Fruit fly (Drosophila melanogaster) whole organism, embryonic: ENCODE results near the gene Lcp65Ad.

Source experiments
- Ada2b ChIP-seq: fragments of 200-800 bp; sonication (Bioruptor generic); IDR thresholded peaks from 2 replicates; pipeline ENCODE4 v1.3.6; 2022; ENCODE audit warnings: missing biosample characterization, missing genetic modification characterization
- Atf3 ChIP-seq: fragments of 200-800 bp; sonication (Bioruptor generic); optimal IDR thresholded peaks from 3 replicates; lab custom pipeline; 2016; ENCODE audit warnings: missing biosample characterization, missing genetic modification characterization
- CG10147 ChIP-seq: fragments of 200-800 bp; sonication (Bioruptor generic); optimal IDR thresholded peaks from 2 replicates; lab custom pipeline; 2019; ENCODE audit warnings: missing biosample characterization, mild to moderate bottlenecking, missing genetic modification characterization, moderate library complexity
- CG11695 ChIP-seq: fragments of 200-800 bp; sonication (Bioruptor generic); IDR thresholded peaks from 3 replicates; pipeline ENCODE4 v1.3.6; 2022; ENCODE audit warnings: missing biosample characterization, missing genetic modification characterization
- CG12219 ChIP-seq: fragments of 200-800 bp; sonication (Bioruptor generic); optimal IDR thresholded peaks from 3 replicates; lab custom pipeline; 2018; ENCODE audit warnings: missing biosample characterization, mild to moderate bottlenecking, missing genetic modification characterization
- CG12942 ChIP-seq: fragments of 200-800 bp; sonication (Bioruptor generic); optimal IDR thresholded peaks from 3 replicates; lab custom pipeline; 2016; ENCODE audit warnings: missing biosample characterization, missing genetic modification characterization
- CG13296 ChIP-seq: fragments of 200-800 bp; sonication (Bioruptor generic); optimal IDR thresholded peaks from 3 replicates; lab custom pipeline; 2018; ENCODE audit warnings: missing biosample characterization, mild to moderate bottlenecking, missing genetic modification characterization
- CG13424 ChIP-seq: fragments of 200-800 bp; sonication (Bioruptor generic); optimal IDR thresholded peaks from 2 replicates; lab custom pipeline; 2019; ENCODE audit warnings: missing biosample characterization, mild to moderate bottlenecking, missing genetic modification characterization, moderate library complexity
- CG14710 ChIP-seq: fragments of 200-800 bp; sonication (Bioruptor generic); optimal IDR thresholded peaks from 3 replicates; lab custom pipeline; 2019; ENCODE audit warnings: missing biosample characterization, mild to moderate bottlenecking, missing genetic modification characterization, moderate library complexity
- CG32772 ChIP-seq: fragments of 200-800 bp; sonication (Bioruptor generic); IDR thresholded peaks from 2 replicates; pipeline ENCODE4 v1.3.6; 2022; ENCODE audit warnings: missing biosample characterization, missing genetic modification characterization
- CG33213 ChIP-seq: fragments of 200-800 bp; sonication (Bioruptor generic); optimal IDR thresholded peaks from 3 replicates; lab custom pipeline; 2016; ENCODE audit warnings: missing biosample characterization, missing genetic modification characterization
- CG5953 ChIP-seq: fragments of 200-800 bp; sonication (Bioruptor generic); IDR thresholded peaks from 2 replicates; pipeline ENCODE4 v1.3.6; 2022; ENCODE audit warnings: missing biosample characterization, missing genetic modification characterization
- CG7372 ChIP-seq: fragments of 200-800 bp; sonication (Bioruptor generic); IDR thresholded peaks from 2 replicates; pipeline ENCODE4 v1.3.6; 2022; ENCODE audit warnings: missing biosample characterization, missing genetic modification characterization
- CG7928 ChIP-seq: fragments of 200-800 bp; sonication (Bioruptor generic); optimal IDR thresholded peaks from 2 replicates; lab custom pipeline; 2017; ENCODE audit warnings: missing biosample characterization, mild to moderate bottlenecking, missing genetic modification characterization
- D ChIP-seq, 2 experiments: fragments of 200-800 bp in 1 of 2; fragments of >200 bp in 1 of 2; sonication (Bioruptor generic) in 1 of 2; optimal IDR thresholded peaks; 2 replicates in 1 of 2; 3 replicates in 1 of 2; lab custom pipeline; 2017; ENCODE audit warnings: mild to moderate bottlenecking in 1 of 2, missing biosample characterization in 1 of 2, missing genetic modification characterization in 1 of 2, missing genetic modification reagents in 1 of 2
- D19A ChIP-seq: fragments of 200-800 bp; optimal IDR thresholded peaks from 3 replicates; lab custom pipeline; 2019; ENCODE audit warnings: missing biosample characterization, mild to moderate bottlenecking, missing genetic modification characterization, moderate library complexity
- D19B ChIP-seq: fragments of 200-800 bp; sonication (Bioruptor generic); optimal IDR thresholded peaks from 2 replicates; lab custom pipeline; 2017; ENCODE audit warnings: missing biosample characterization, mild to moderate bottlenecking, missing genetic modification characterization
- Ets97D ChIP-seq: fragments of 200-800 bp; sonication (Bioruptor generic); optimal IDR thresholded peaks from 3 replicates; lab custom pipeline; 2016; ENCODE audit warnings: missing biosample characterization, missing genetic modification characterization
- HHEX ChIP-seq: fragments of 200-800 bp; sonication (Bioruptor generic); optimal IDR thresholded peaks from 3 replicates; lab custom pipeline; 2017; ENCODE audit warnings: missing biosample characterization, mild to moderate bottlenecking, missing genetic modification characterization, missing genetic modification reagents
- Hr51 ChIP-seq, 2 experiments: fragments of 200-800 bp; sonication (Bioruptor generic); optimal IDR thresholded peaks; 2 replicates in 1 of 2; 3 replicates in 1 of 2; lab custom pipeline; 2016 to 2018; ENCODE audit warnings: missing biosample characterization in 2 of 2, missing genetic modification characterization in 2 of 2, mild to moderate bottlenecking in 1 of 2, moderate library complexity in 1 of 2
- Meics ChIP-seq: fragments of 200-800 bp; sonication (Bioruptor generic); optimal IDR thresholded peaks from 2 replicates; lab custom pipeline; 2017; ENCODE audit warnings: missing biosample characterization, mild to moderate bottlenecking, missing genetic modification characterization
- NC2β ChIP-seq: fragments of 200-800 bp; sonication (Bioruptor generic); optimal IDR thresholded peaks from 2 replicates; lab custom pipeline; 2016; ENCODE audit warnings: missing biosample characterization, missing genetic modification characterization
- Scr ChIP-seq: fragments of 200-800 bp; sonication (Bioruptor generic); IDR thresholded peaks from 2 replicates; pipeline ENCODE4 v1.3.6; 2022; ENCODE audit warnings: missing biosample characterization, missing genetic modification characterization; ENCODE audit not compliant: partially characterized antibody
- Sox100B ChIP-seq: fragments of 200-800 bp; sonication (Bioruptor generic); optimal IDR thresholded peaks from 3 replicates; lab custom pipeline; 2018; ENCODE audit warnings: missing biosample characterization, mild to moderate bottlenecking, missing genetic modification characterization
- Sox102F ChIP-seq: fragments of 200-800 bp; sonication (Bioruptor generic); optimal IDR thresholded peaks from 2 replicates; lab custom pipeline; 2018; ENCODE audit warnings: missing biosample characterization, mild to moderate bottlenecking, missing genetic modification characterization, moderate library complexity
- Ssrp ChIP-seq: fragments of 200-800 bp; sonication (Bioruptor generic); optimal IDR thresholded peaks from 2 replicates; lab custom pipeline; 2018; ENCODE audit warnings: missing biosample characterization, mild to moderate bottlenecking, missing genetic modification characterization, moderate library complexity
- Trl ChIP-seq, 3 experiments: fragments of >200 bp in 2 of 3; fragments of 200-800 bp in 1 of 3; sonication (Bioruptor generic) in 1 of 3; optimal IDR thresholded peaks; 2 replicates in 1 of 3; 3 replicates in 2 of 3; lab custom pipeline; 2016 to 2017; ENCODE audit warnings: missing biosample characterization in 1 of 3, missing genetic modification characterization in 1 of 3
- Xbp1 ChIP-seq: fragments of 200-800 bp; sonication (Bioruptor generic); optimal IDR thresholded peaks from 3 replicates; lab custom pipeline; 2016; ENCODE audit warnings: missing biosample characterization, mild to moderate bottlenecking, missing genetic modification characterization
- ap ChIP-seq: fragments of 200-800 bp; sonication (Bioruptor generic); IDR thresholded peaks from 2 replicates; pipeline ENCODE4 v1.3.6; 2022; ENCODE audit warnings: missing biosample characterization, missing genetic modification characterization
- corto ChIP-seq: fragments of 200-800 bp; sonication (Bioruptor generic); optimal IDR thresholded peaks from 2 replicates; lab custom pipeline; 2016; ENCODE audit warnings: missing biosample characterization, mild to moderate bottlenecking, missing genetic modification characterization, moderate library complexity
- croc ChIP-seq: fragments of 200-800 bp; sonication (Bioruptor generic); conservative IDR thresholded peaks from 3 replicates; pipeline ENCODE4 v1.3.6; 2022; ENCODE audit warnings: missing biosample characterization, missing genetic modification characterization
- eve ChIP-seq, 2 experiments: fragments of >200 bp; optimal IDR thresholded peaks; 2 replicates each; lab custom pipeline; 2017; ENCODE audit warnings: missing biosample characterization in 2 of 2, missing genetic modification characterization in 2 of 2
- grau ChIP-seq: fragments of 200-800 bp; optimal IDR thresholded peaks from 3 replicates; lab custom pipeline; 2019; ENCODE audit warnings: missing biosample characterization, mild to moderate bottlenecking, missing genetic modification characterization, moderate library complexity
- inv ChIP-seq: fragments of 200-800 bp; sonication (Bioruptor generic); IDR thresholded peaks from 2 replicates; pipeline ENCODE4 v1.3.6; 2022; ENCODE audit warnings: missing biosample characterization, missing genetic modification characterization; ENCODE audit not compliant: partially characterized antibody
- ken ChIP-seq: fragments of 200-800 bp; sonication (Bioruptor generic); IDR thresholded peaks from 3 replicates; pipeline ENCODE4 v1.3.6; 2022; ENCODE audit warnings: missing biosample characterization, missing genetic modification characterization
- p53 ChIP-seq: fragments of 200-800 bp; sonication (Bioruptor generic); optimal IDR thresholded peaks from 2 replicates; lab custom pipeline; 2016; ENCODE audit warnings: missing biosample characterization, missing genetic modification characterization
- prd ChIP-seq, 3 experiments: fragments of >200 bp in 2 of 3; fragments of 200-800 bp in 1 of 3; sonication (Bioruptor generic) in 1 of 3; optimal IDR thresholded peaks in 2 of 3; IDR thresholded peaks in 1 of 3; 2 replicates in 2 of 3; 3 replicates in 1 of 3; pipeline versions ENCODE4 v1.3.6 to Lab custom; 2017 to 2022; ENCODE audit warnings: missing biosample characterization in 1 of 3, missing genetic modification characterization in 1 of 3
- run ChIP-seq: fragments of 200-800 bp; sonication (Bioruptor generic); optimal IDR thresholded peaks from 3 replicates; lab custom pipeline; 2018; ENCODE audit warnings: missing biosample characterization, mild to moderate bottlenecking, missing genetic modification characterization
- salm ChIP-seq: fragments of 200-800 bp; sonication (Bioruptor generic); optimal IDR thresholded peaks from 2 replicates; lab custom pipeline; 2018; ENCODE audit warnings: missing biosample characterization, mild to moderate bottlenecking, missing genetic modification characterization
- scrt ChIP-seq: fragments of 200-800 bp; sonication (Bioruptor generic); optimal IDR thresholded peaks from 2 replicates; lab custom pipeline; 2018; ENCODE audit warnings: missing biosample characterization, mild to moderate bottlenecking, missing genetic modification characterization, moderate library complexity
- sd ChIP-seq: fragments of 200-800 bp; sonication (Bioruptor generic); optimal IDR thresholded peaks from 3 replicates; lab custom pipeline; 2018; ENCODE audit warnings: missing biosample characterization, mild to moderate bottlenecking, missing genetic modification characterization, moderate library complexity
- sob ChIP-seq: fragments of 200-800 bp; sonication (Bioruptor generic); IDR thresholded peaks from 2 replicates; pipeline ENCODE4 v1.3.6; 2022; ENCODE audit warnings: missing biosample characterization, missing genetic modification characterization
- tgo ChIP-seq: fragments of 200-800 bp; sonication (Bioruptor generic); IDR thresholded peaks from 3 replicates; pipeline ENCODE4 v1.3.6; 2022; ENCODE audit warnings: missing biosample characterization, missing genetic modification characterization
- tll ChIP-seq, 2 experiments: fragments of 200-800 bp in 1 of 2; fragments of >200 bp in 1 of 2; sonication (Bioruptor generic) in 1 of 2; optimal IDR thresholded peaks; 2 replicates each; lab custom pipeline; 2017 to 2019; ENCODE audit warnings: missing biosample characterization in 2 of 2, missing genetic modification characterization in 2 of 2, mild to moderate bottlenecking in 1 of 2, moderate library complexity in 1 of 2
- z ChIP-seq: fragments of 200-800 bp; sonication (Bioruptor generic); IDR thresholded peaks from 3 replicates; pipeline ENCODE4 v1.3.6; 2022; ENCODE audit warnings: missing biosample characterization, missing genetic modification characterization
- zf30C ChIP-seq: fragments of 200-800 bp; sonication (Bioruptor generic); optimal IDR thresholded peaks from 3 replicates; lab custom pipeline; 2018; ENCODE audit warnings: missing biosample characterization, mild to moderate bottlenecking, missing genetic modification characterization

The Lcp65Ad gene

DNA sequence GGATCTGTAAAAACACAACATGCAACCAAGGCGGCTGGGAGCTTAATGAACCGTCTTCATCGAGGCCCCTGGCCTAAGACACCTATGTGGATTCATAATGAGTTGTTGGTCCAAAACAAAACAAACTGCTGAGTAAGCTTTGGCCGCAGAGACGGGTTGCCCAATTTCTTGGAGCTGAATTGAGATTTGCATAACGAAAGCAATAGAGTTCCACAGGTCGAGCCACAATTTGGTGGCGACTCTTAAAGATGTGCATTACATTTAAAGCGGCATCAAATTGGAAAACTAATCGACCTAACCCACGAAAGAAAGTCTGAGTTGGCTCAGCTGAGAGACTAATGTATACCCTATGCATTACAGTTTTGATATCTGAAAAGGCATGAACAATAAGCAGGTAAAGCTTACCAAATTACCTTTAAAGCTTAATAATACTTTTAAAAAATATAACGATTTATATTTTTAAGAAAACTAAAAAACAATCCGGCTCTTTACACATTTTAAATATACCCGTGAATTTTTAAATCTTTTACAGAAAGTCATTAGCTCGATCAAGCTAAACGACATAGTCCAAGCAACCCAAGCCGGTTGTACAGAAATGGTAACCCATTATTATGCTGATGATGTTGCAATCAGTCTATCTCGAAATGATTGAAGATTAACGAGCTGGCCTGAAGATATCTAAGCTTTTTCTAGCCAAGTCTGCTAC lies 14.3 kb downstream of the Lcp65Ad start, which contains the start of gene CG13297 (continued):
- TF ChIP-seq HHEX (GFP tag; lab: Kevin White, UChicago) (no peak), CG7372 (GFP tag; lab: Robert Waterston, UW) (no peak; the same call in 1 of the 2 replicates), CG7928 (GFP tag; lab: Kevin White, UChicago) (no peak), CG32772 (GFP tag; lab: Robert Waterston, UW) (0 out of 2 replicates have a peak, but pooled peaks have one; percentile 14), CG33213 (GFP tag; lab: Kevin White, UChicago) (no peak), eve (GFP tag; optimal IDR thresholded peaks at IDR 0.05; lab: Kevin White, UChicago) (peak in 1 of 2 experiments; percentile 48), prd (optimal IDR thresholded peaks at IDR 0.05; lab: Kevin White, UChicago) (no peak), prd (GFP tag; IDR thresholded peaks at IDR 0.05; lab: Robert Waterston, UW) (peak; percentile 59; the same call in 2 of the 3 replicates), Ets97D (GFP tag; lab: Kevin White, UChicago) (no peak), Ada2b (0 out of 2 replicates have a peak, but pooled peaks have one; percentile 30), grau (peak; percentile 57), CG10147 (GFP tag; lab: Kevin White, UChicago) (peak; percentile 30), Scr (no peak), run (tag; lab: Kevin White, UChicago) (peak; percentile 60), ken (GFP tag; lab: Robert Waterston, UW) (peak; percentile 21; the same call in 1 of the 3 replicates), Trl (optimal IDR thresholded peaks at IDR 0.05; lab: Kevin White, UChicago) (no peak), Trl (GFP tag; optimal IDR thresholded peaks at IDR 0.05; lab: Kevin White, UChicago) (no peak), sd (peak; percentile 5), Sox100B (GFP tag; lab: Kevin White, UChicago) (peak; percentile 84), tll (GFP tag; optimal IDR thresholded peaks at IDR 0.05; lab: Kevin White, UChicago) (no peak), Xbp1 (GFP tag; lab: Kevin White, UChicago) (peak; percentile 44), CG13424 (tag; lab: Kevin White, UChicago) (peak; percentile 76), zf30C (GFP tag; lab: Kevin White, UChicago) (no peak), CG13296 (GFP tag; lab: Kevin White, UChicago) (peak; percentile 85), D19B (GFP tag; lab: Kevin White, UChicago) (peak; percentile 30), Meics (GFP tag; lab: Kevin White, UChicago) (peak; percentile 42), CG5953 (no peak), tgo (GFP tag; lab: Robert Waterston, UW) (peak; percentile 60; the same call in 2 of the 3 replicates), CG12219 (GFP tag; lab: Kevin White, UChicago) (peak; percentile 31), croc (GFP tag; lab: Robert Waterston, UW) (peak; percentile 37; the same call in 2 of the 3 replicates), corto (GFP tag; lab: Kevin White, UChicago) (no peak), p53 (GFP tag; lab: Kevin White, UChicago) (no peak), NC2β (GFP tag; lab: Kevin White, UChicago) (no peak), D (optimal IDR thresholded peaks at IDR 0.05; lab: Kevin White, UChicago) (no peak), D (GFP tag; optimal IDR thresholded peaks at IDR 0.05; lab: Kevin White, UChicago) (peak; percentile 57), Hr51 (GFP tag; optimal IDR thresholded peaks at IDR 0.05; lab: Kevin White, UChicago) (peak in 1 of 2 experiments; percentile 84), z (GFP tag; lab: Robert Waterston, UW) (no peak), D19A (tag; lab: Kevin White, UChicago) (peak; percentile 80), salm (tag; lab: Kevin White, UChicago) (peak; percentile 18), CG12942 (no peak), Atf3 (no peak), scrt (GFP tag; lab: Kevin White, UChicago) (peak; percentile 26), ap (0 out of 2 replicates have a peak, but pooled peaks have one; percentile 14), CG11695 (GFP tag; lab: Robert Waterston, UW) (peak; percentile 76), inv (GFP tag; lab: Robert Waterston, UW) (no peak), CG14710 (tag; lab: Kevin White, UChicago) (peak; percentile 8), Sox102F (peak; percentile 76), Ssrp (tag; lab: Kevin White, UChicago) (peak; percentile 68), sob (GFP tag; lab: Robert Waterston, UW) (peak; percentile 40; the same call in 1 of the 2 replicates)
